Worm (Caenorhabditis elegans): ENCODE data around the gene nhr-26.

Gene nhr-26

ce11 chrX:12646546-12647167 lies 53.6 kb downstream of the nhr-26 start, which contains the start of gene zmp-5:
Gene zmp-5 (plus strand): TSS chrX:12647117.
- TF ChIP-seq pha-4 (tag; optimal IDR thresholded peaks at IDR 0.05) (no peak), nfya-1 (tag; optimal IDR thresholded peaks at IDR 0.05) (no peak), ref-2 (tag; optimal IDR thresholded peaks at IDR 0.05) (no peak), hlh-30 (tag; optimal IDR thresholded peaks at IDR 0.05; ENCODE audit: insufficient read depth) (no peak), ceh-34 (tag; optimal IDR thresholded peaks at IDR 0.05) (no peak), unc-55 (GFP tag; optimal IDR thresholded peaks at IDR 0.05) (no peak), dmd-4 (tag; optimal IDR thresholded peaks at IDR 0.05; ENCODE audit: borderline replicate concordance) (no peak), lin-11 (tag; optimal IDR thresholded peaks at IDR 0.05) (no peak), ztf-16 (tag; optimal IDR thresholded peaks at IDR 0.05) (no peak), ama-1 (optimal IDR thresholded peaks at IDR 0.05) (no peak), pax-1 (tag; optimal IDR thresholded peaks at IDR 0.05) (no peak), fkh-6 (tag; optimal IDR thresholded peaks at IDR 0.05) (no peak), unc-3 (GFP tag; conservative IDR thresholded peaks at IDR 0.05) (no peak), unc-3 (tag; optimal IDR thresholded peaks at IDR 0.05) (no peak), odd-2 (tag; optimal IDR thresholded peaks at IDR 0.05) (no peak), sdc-2 (tag; optimal IDR thresholded peaks at IDR 0.05) (no peak), eyg-1 (tag; optimal IDR thresholded peaks at IDR 0.05) (no peak)

- TF ChIP-seq fkh-10 (GFP tag; optimal IDR thresholded peaks at IDR 0.05), result no peak
- no peak for TF ChIP-seq ceh-24 (tag; optimal IDR thresholded peaks at IDR 0.05)
- no peak for TF ChIP-seq elt-2 (tag; optimal IDR thresholded peaks at IDR 0.05)
- TF ChIP-seq ceh-14 (tag; optimal IDR thresholded peaks at IDR 0.05), result no peak
- TF ChIP-seq eyg-1 (tag; optimal IDR thresholded peaks at IDR 0.05), result no peak
- no peak for TF ChIP-seq ref-2 (tag; optimal IDR thresholded peaks at IDR 0.05)
- TF ChIP-seq syd-9 (tag; optimal IDR thresholded peaks at IDR 0.05), result no peak
- TF ChIP-seq ama-1 (optimal IDR thresholded peaks at IDR 0.05), result no peak
- TF ChIP-seq hlh-30 (tag; optimal IDR thresholded peaks at IDR 0.05; ENCODE audit: insufficient read depth), result no peak
- TF ChIP-seq lin-11 (tag; optimal IDR thresholded peaks at IDR 0.05), result no peak
- TF ChIP-seq pha-2 (tag; optimal IDR thresholded peaks at IDR 0.05), result no peak
- no peak for TF ChIP-seq unc-42 (tag; optimal IDR thresholded peaks at IDR 0.05)
- no peak for TF ChIP-seq unc-3 (GFP tag; conservative IDR thresholded peaks at IDR 0.05)
- TF ChIP-seq unc-3 (tag; optimal IDR thresholded peaks at IDR 0.05), result no peak
- no peak for TF ChIP-seq madf-2 (tag; optimal IDR thresholded peaks at IDR 0.05)
- TF ChIP-seq che-1 (tag; optimal IDR thresholded peaks at IDR 0.05), result no peak
- no peak for TF ChIP-seq fax-1 (tag; optimal IDR thresholded peaks at IDR 0.05)
- no peak for TF ChIP-seq mec-3 (tag; optimal IDR thresholded peaks at IDR 0.05; ENCODE audit: borderline replicate concordance)
Observed at ce11 chrX:12645846-12646245, 54.4 kb downstream of the nhr-26 start.
